Fruit fly (Drosophila melanogaster) whole organism, pupa: Measurements from ENCODE around the gene P58IPK.
A peak's percentile ranks its signal among the peaks of the same experiment; 100 is the strongest.

Experiments used
- CG10348 ChIP-seq: fragments of 200-800 bp; sonication (Bioruptor generic); IDR thresholded peaks from 2 replicates; pipeline ENCODE4 v1.3.6; 2022; ENCODE audit warnings: missing biosample characterization, missing genetic modification characterization
- CG32121 ChIP-seq: fragments of 200-800 bp; sonication (Bioruptor generic); IDR thresholded peaks from 2 replicates; pipeline ENCODE4 v1.3.6; 2022; ENCODE audit warnings: missing biosample characterization, missing genetic modification characterization
- CG8159 ChIP-seq: fragments of 200-800 bp; sonication (Bioruptor generic); optimal IDR thresholded peaks from 3 replicates; lab custom pipeline; 2018; ENCODE audit warnings: missing biosample characterization, mild to moderate bottlenecking, missing genetic modification characterization, moderate library complexity
- CG8301 ChIP-seq: fragments of 200-800 bp; sonication (Bioruptor generic); optimal IDR thresholded peaks from 2 replicates; lab custom pipeline; 2018; ENCODE audit warnings: missing biosample characterization, mild to moderate bottlenecking, missing genetic modification characterization
- D1 ChIP-seq: fragments of 200-800 bp; sonication (Bioruptor generic); optimal IDR thresholded peaks from 2 replicates; lab custom pipeline; 2018; ENCODE audit warnings: missing biosample characterization, mild to moderate bottlenecking, missing genetic modification characterization, moderate library complexity
- EcR ChIP-seq: fragments of 200-800 bp; sonication (Bioruptor generic); optimal IDR thresholded peaks from 3 replicates; lab custom pipeline; 2019; ENCODE audit warnings: missing biosample characterization, missing genetic modification characterization, mild to moderate bottlenecking, moderate library complexity, missing genetic modification reagents

- no peak for TF ChIP-seq D1 (tag; lab: Kevin White, UChicago)
- peak; percentile 87 for TF ChIP-seq CG8301 (tag; lab: Kevin White, UChicago)
- TF ChIP-seq CG8159, result peak; percentile 62
- peak; percentile 95 for TF ChIP-seq CG32121 (GFP tag; lab: Robert Waterston, UW)
- TF ChIP-seq EcR (GFP tag; lab: Kevin White, UChicago), result no peak
- peak; percentile 65 for TF ChIP-seq CG10348
These were observed 26.4 kb downstream of the P58IPK start for dm6 chr3R:9613124-9613523.
